Worm (Caenorhabditis elegans): Measurements from ENCODE around the gene Y116A8C.43.
"Not testable (repeated sequence)": the region's sequence is repeated elsewhere in the genome, so short reads cannot be mapped to it uniquely, and the experiment has no call there.

- TF ChIP-seq nhr-21, nhr-237 (tag; optimal IDR thresholded peaks at IDR 0.05): not testable (repeated sequence)
Measured at ce11 chrIV:17070791-17071190, 17.9 kb upstream of the Y116A8C.43 start, which contains the start of gene Y116A8C.24.
